Fruit fly (Drosophila melanogaster) whole organism, embryonic: ENCODE data around the gene Jon99Ciii.

Experiments
- C15 ChIP-seq: fragments of 200-800 bp; sonication (Bioruptor generic); IDR thresholded peaks from 3 replicates; pipeline ENCODE4 v1.3.6; 2022; ENCODE audit warnings: missing biosample characterization, missing genetic modification characterization
- CG11504 ChIP-seq: fragments of 200-800 bp; sonication (Bioruptor generic); optimal IDR thresholded peaks from 3 replicates; lab custom pipeline; 2019; ENCODE audit warnings: missing biosample characterization, mild to moderate bottlenecking, missing genetic modification characterization, moderate library complexity
- CG12236 ChIP-seq: fragments of 200-800 bp; sonication (Bioruptor generic); optimal IDR thresholded peaks from 2 replicates; lab custom pipeline; 2016; ENCODE audit warnings: missing biosample characterization, missing genetic modification characterization
- CG12299 ChIP-seq: fragments of 200-800 bp; sonication (Bioruptor generic); optimal IDR thresholded peaks from 2 replicates; lab custom pipeline; 2018; ENCODE audit warnings: missing biosample characterization, mild to moderate bottlenecking, missing genetic modification characterization
- CG13424 ChIP-seq: fragments of 200-800 bp; sonication (Bioruptor generic); optimal IDR thresholded peaks from 2 replicates; lab custom pipeline; 2019; ENCODE audit warnings: missing biosample characterization, mild to moderate bottlenecking, missing genetic modification characterization, moderate library complexity
- CG13624 ChIP-seq: fragments of 200-800 bp; sonication (Bioruptor generic); optimal IDR thresholded peaks from 2 replicates; lab custom pipeline; 2016; ENCODE audit warnings: missing biosample characterization, missing genetic modification characterization
- CG14860 ChIP-seq: fragments of 200-800 bp; sonication (Bioruptor generic); IDR thresholded peaks from 3 replicates; pipeline ENCODE4 v1.3.6; 2022; ENCODE audit warnings: missing biosample characterization, missing genetic modification characterization; ENCODE audit not compliant: partially characterized antibody
- CG15269 ChIP-seq: fragments of 200-800 bp; sonication (Bioruptor generic); optimal IDR thresholded peaks from 2 replicates; lab custom pipeline; 2018; ENCODE audit warnings: missing biosample characterization, mild to moderate bottlenecking, missing genetic modification characterization, moderate library complexity
- CG18262 ChIP-seq: fragments of 200-800 bp; optimal IDR thresholded peaks from 3 replicates; lab custom pipeline; 2019; ENCODE audit warnings: missing biosample characterization, mild to moderate bottlenecking, missing genetic modification characterization, moderate library complexity
- CG31388 ChIP-seq: fragments of 200-800 bp; sonication (Bioruptor generic); optimal IDR thresholded peaks from 2 replicates; lab custom pipeline; 2016; ENCODE audit warnings: missing biosample characterization, missing genetic modification characterization
- CG3281 ChIP-seq: fragments of 200-800 bp; sonication (Bioruptor generic); optimal IDR thresholded peaks from 3 replicates; lab custom pipeline; 2017; ENCODE audit warnings: missing biosample characterization, mild to moderate bottlenecking, missing genetic modification characterization
- CG43689 ChIP-seq: fragments of 200-800 bp; sonication (Bioruptor generic); IDR thresholded peaks from 2 replicates; pipeline ENCODE4 v1.3.6; 2022; ENCODE audit warnings: missing biosample characterization, missing genetic modification characterization
- CG4617 ChIP-seq: fragments of 200-800 bp; sonication (Bioruptor generic); optimal IDR thresholded peaks from 3 replicates; lab custom pipeline; 2016; ENCODE audit warnings: missing biosample characterization, missing genetic modification characterization, borderline replicate concordance
- CG7963 ChIP-seq: fragments of 200-800 bp; sonication (Bioruptor generic); IDR thresholded peaks from 3 replicates; pipeline ENCODE4 v1.3.6; 2022; ENCODE audit warnings: missing biosample characterization, missing genetic modification characterization; ENCODE audit not compliant: partially characterized antibody
- CG9609 ChIP-seq: fragments of 200-800 bp; sonication (Bioruptor generic); optimal IDR thresholded peaks from 3 replicates; lab custom pipeline; 2016; ENCODE audit warnings: missing biosample characterization, missing genetic modification characterization
- Hey ChIP-seq: fragments of 200-800 bp; sonication (Bioruptor generic); optimal IDR thresholded peaks from 3 replicates; lab custom pipeline; 2018; ENCODE audit warnings: missing biosample characterization, mild to moderate bottlenecking, missing genetic modification characterization
- Mad ChIP-seq: fragments of 200-800 bp; sonication (Bioruptor generic); optimal IDR thresholded peaks from 2 replicates; lab custom pipeline; 2016; ENCODE audit warnings: missing biosample characterization, missing genetic modification characterization
- NK7.1 ChIP-seq: fragments of 200-800 bp; sonication (Bioruptor generic); optimal IDR thresholded peaks from 3 replicates; lab custom pipeline; 2016; ENCODE audit warnings: missing biosample characterization, missing genetic modification characterization
- Scr ChIP-seq: fragments of 200-800 bp; sonication (Bioruptor generic); IDR thresholded peaks from 2 replicates; pipeline ENCODE4 v1.3.6; 2022; ENCODE audit warnings: missing biosample characterization, missing genetic modification characterization; ENCODE audit not compliant: partially characterized antibody
- Usf ChIP-seq: fragments of 200-800 bp; sonication (Bioruptor generic); optimal IDR thresholded peaks from 2 replicates; lab custom pipeline; 2017; ENCODE audit warnings: missing genotype, missing biosample characterization, missing genetic modification characterization
- Xrp1 ChIP-seq: fragments of 200-800 bp; sonication (Bioruptor generic); IDR thresholded peaks from 2 replicates; pipeline ENCODE4 v1.3.6; 2022; ENCODE audit warnings: missing biosample characterization, missing genetic modification characterization
- ato ChIP-seq: fragments of 200-800 bp; sonication (Bioruptor generic); IDR thresholded peaks from 2 replicates; pipeline ENCODE4 v1.3.6; 2022; ENCODE audit warnings: missing biosample characterization, missing genetic modification characterization; ENCODE audit not compliant: partially characterized antibody
- bcd ChIP-seq: fragments of 200-800 bp; sonication (Bioruptor generic); optimal IDR thresholded peaks from 2 replicates; lab custom pipeline; 2017; ENCODE audit warnings: missing biosample characterization, mild to moderate bottlenecking, missing genetic modification characterization
- br ChIP-seq: fragments of >200 bp; optimal IDR thresholded peaks from 2 replicates; lab custom pipeline; 2017
- bsh ChIP-seq, 2 experiments: fragments of 200-800 bp; sonication (Bioruptor generic); optimal IDR thresholded peaks; 2 replicates each; lab custom pipeline; 2017 to 2018; ENCODE audit warnings: mild to moderate bottlenecking in 2 of 2, missing biosample characterization in 2 of 2, missing genetic modification characterization in 2 of 2, moderate library complexity in 1 of 2
- chm ChIP-seq: fragments of 200-800 bp; sonication (Bioruptor generic); IDR thresholded peaks from 2 replicates; pipeline ENCODE4 v1.3.6; 2022; ENCODE audit warnings: missing biosample characterization, missing genetic modification characterization
- exex ChIP-seq: fragments of 200-800 bp; sonication (Bioruptor generic); optimal IDR thresholded peaks from 4 replicates; lab custom pipeline; 2018; ENCODE audit warnings: missing biosample characterization, mild to moderate bottlenecking, missing genetic modification characterization, moderate library complexity
- fd3F ChIP-seq: fragments of 200-800 bp; sonication (Bioruptor generic); optimal IDR thresholded peaks from 2 replicates; lab custom pipeline; 2018; ENCODE audit warnings: missing biosample characterization, mild to moderate bottlenecking, missing genetic modification characterization, moderate library complexity
- kni ChIP-seq: fragments of 200-800 bp; sonication (Bioruptor generic); optimal IDR thresholded peaks from 3 replicates; lab custom pipeline; 2017; ENCODE audit warnings: mild to moderate bottlenecking, missing biosample characterization, missing genetic modification reagents, missing genetic modification characterization
- maf-S ChIP-seq: fragments of 200-800 bp; sonication (Bioruptor generic); optimal IDR thresholded peaks from 2 replicates; lab custom pipeline; 2016; ENCODE audit warnings: missing biosample characterization, missing genetic modification characterization
- nerfin-2 ChIP-seq: fragments of 200-800 bp; sonication (Bioruptor generic); IDR thresholded peaks from 2 replicates; pipeline ENCODE4 v1.3.6; 2022; ENCODE audit warnings: missing biosample characterization, missing genetic modification characterization; ENCODE audit not compliant: partially characterized antibody
- sens-2 ChIP-seq: fragments of 200-800 bp; sonication (Bioruptor generic); IDR thresholded peaks from 2 replicates; pipeline ENCODE4 v1.3.6; 2022; ENCODE audit warnings: missing biosample characterization, missing genetic modification characterization
- so ChIP-seq: fragments of 200-800 bp; sonication (Bioruptor generic); IDR thresholded peaks from 3 replicates; pipeline ENCODE4 v1.3.6; 2022; ENCODE audit warnings: missing biosample characterization, missing genetic modification characterization
- sug ChIP-seq: fragments of 200-800 bp; optimal IDR thresholded peaks from 2 replicates; lab custom pipeline; 2019; ENCODE audit warnings: missing biosample characterization, mild to moderate bottlenecking, missing genetic modification characterization, moderate library complexity

Gene Jon99Ciii

DNA sequence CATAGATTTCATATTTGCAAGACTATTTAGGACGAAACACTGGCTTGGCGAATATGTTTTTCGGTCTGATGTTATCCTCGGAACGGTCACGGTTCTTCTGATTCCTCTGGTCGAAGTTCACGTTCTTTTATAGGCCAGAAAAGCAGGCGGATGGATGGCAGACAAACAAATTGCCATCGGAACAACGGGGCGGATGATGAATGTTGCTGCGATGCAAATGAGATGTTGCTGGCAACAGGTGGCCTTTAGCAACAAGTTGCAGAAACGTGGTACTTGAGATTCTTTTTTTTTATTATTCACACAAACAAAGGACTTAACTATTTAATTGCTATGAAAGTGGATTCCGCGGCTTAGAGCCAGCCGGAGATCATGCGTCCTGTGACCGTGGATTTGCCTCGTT, 7.8 kb upstream of the Jon99Ciii start, which contains the start of gene Capa:
Capa (minus strand) TSS at position 101 of the 400 bp plus-strand sequence.
- TF ChIP-seq CG3281 (no peak), CG7963 (GFP tag; lab: Robert Waterston, UW) (no peak), nerfin-2 (no peak), CG11504 (tag; lab: Kevin White, UChicago) (peak; percentile 80), chm (GFP tag; lab: Robert Waterston, UW) (no peak), CG13424 (tag; lab: Kevin White, UChicago) (no peak)
- TF ChIP-seq, all 482 proteins: peak for 1

DNA sequence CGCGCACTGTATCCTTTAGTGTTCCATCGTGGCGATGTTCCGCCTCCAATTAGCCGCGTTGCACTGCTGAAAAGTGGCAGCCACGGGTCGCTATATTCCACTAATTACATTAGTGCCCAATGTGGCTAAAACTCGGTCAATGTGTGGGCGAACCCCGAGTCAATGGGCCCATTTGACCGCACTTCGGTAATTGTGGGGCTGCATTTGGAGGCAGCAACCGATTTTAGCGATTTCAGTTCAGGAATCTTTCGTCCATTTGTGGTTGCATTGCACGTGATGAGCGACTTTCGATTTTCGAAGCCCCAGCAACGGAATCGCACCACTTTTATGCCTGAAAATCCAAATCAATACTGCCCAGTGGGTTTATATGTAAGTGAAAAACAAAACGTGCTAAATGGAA, 1.8 kb upstream of the Jon99Ciii start, which contains the start of gene trp:
trp (minus strand) TSS at position 101 of the 400 bp plus-strand sequence.
- TF ChIP-seq CG12236 (GFP tag; lab: Kevin White, UChicago): no peak
- no peak for TF ChIP-seq CG18262 (tag; lab: Kevin White, UChicago)
- no peak for TF ChIP-seq so (GFP tag; lab: Robert Waterston, UW)

DNA sequence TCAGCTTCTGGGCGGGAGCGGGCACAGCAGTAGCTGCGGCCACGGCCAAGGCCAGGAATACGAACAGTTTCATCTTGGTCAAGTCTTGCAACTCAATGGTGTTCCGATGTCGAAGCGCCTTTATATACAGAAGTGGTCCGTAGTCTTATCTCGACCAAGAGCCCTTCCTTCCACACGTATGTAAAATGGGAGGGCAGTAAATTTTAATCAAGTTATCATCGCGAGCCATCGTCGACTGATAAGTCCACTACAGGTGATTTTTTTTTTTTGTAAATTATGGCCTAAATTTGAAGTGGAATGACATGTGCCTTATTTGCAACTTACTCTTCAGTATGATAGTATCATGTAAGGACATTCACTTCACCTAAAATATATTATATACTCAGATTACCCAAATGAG, 2.5 kb downstream of the Jon99Ciii start, which contains the start of gene Jon99Cii:
Jon99Cii (minus strand) TSS at position 101 of the 400 bp plus-strand sequence.
- TF ChIP-seq exex (tag; lab: Kevin White, UChicago) (peak; percentile 28), C15 (GFP tag; lab: Robert Waterston, UW) (peak; percentile 41; the same call in 1 of the 3 replicates), CG14860 (GFP tag; lab: Robert Waterston, UW) (0 out of 3 replicates have a peak, but pooled peaks have one; percentile 20)
- TF ChIP-seq, all 482 proteins: peak for 3; not testable (repeated sequence) for 479

DNA sequence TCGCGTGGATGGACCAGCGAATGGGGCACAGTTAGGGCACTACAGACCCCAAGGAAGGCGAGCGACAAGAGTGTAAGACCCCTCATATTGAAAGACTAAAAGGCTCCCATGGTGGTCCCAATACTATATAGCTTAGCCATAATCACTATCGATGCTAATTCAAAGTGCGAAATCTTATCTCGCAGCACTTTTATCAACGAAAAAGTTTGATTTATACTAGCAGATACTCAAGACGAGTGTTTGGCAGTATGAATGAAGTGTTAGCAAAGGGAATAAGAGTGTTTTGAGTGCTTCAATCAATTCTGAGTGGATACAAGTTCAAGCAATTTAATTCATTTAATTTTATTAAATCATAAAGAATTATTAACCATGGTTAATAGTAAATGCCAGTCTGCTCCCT, 4.1 kb downstream of the Jon99Ciii start, which contains the start of gene Jon99Ci:
Jon99Ci (minus strand) TSS at position 101 of the 400 bp plus-strand sequence.
- TF ChIP-seq bsh (GFP tag; optimal IDR thresholded peaks at IDR 0.05; lab: Kevin White, UChicago) (no peak), CG13624 (GFP tag; lab: Kevin White, UChicago) (no peak), CG12299 (tag; lab: Kevin White, UChicago) (no peak), sug (tag; lab: Kevin White, UChicago) (peak; percentile 66), exex (tag; lab: Kevin White, UChicago) (peak; percentile 45)
- TF ChIP-seq, all 482 proteins: peak for 2

DNA sequence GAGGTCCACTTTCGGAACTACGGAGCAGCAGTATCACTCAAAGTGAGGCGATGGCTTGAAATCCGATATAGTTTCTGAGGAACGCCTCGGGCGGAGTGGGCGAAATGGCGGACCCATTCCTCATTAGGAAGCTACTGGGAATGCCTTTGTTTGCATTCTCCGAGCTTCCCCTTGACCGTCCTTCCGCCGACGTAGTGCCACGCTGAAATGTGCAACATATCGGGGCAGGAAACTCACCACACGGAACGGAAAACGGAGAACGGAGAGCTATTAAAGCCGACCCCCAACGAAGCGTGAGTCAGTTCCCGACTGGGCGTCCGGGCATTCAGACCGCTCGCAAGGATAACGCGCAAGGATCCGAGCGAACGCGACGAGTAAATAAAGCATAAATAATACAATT, 4.9 kb downstream of the Jon99Ciii start, which contains the start of gene CG15522:
CG15522 (plus strand) TSS at position 301 of the 400 bp plus-strand sequence.
- no peak for TF ChIP-seq Scr
- no peak for TF ChIP-seq CG43689
- TF ChIP-seq maf-S (GFP tag; lab: Kevin White, UChicago): no peak
- TF ChIP-seq CG31388 (GFP tag; lab: Kevin White, UChicago): no peak
- no peak for TF ChIP-seq kni (GFP tag; lab: Kevin White, UChicago)
- no peak for TF ChIP-seq NK7.1 (GFP tag; lab: Kevin White, UChicago)
- no peak for TF ChIP-seq fd3F (GFP tag; lab: Kevin White, UChicago)

DNA sequence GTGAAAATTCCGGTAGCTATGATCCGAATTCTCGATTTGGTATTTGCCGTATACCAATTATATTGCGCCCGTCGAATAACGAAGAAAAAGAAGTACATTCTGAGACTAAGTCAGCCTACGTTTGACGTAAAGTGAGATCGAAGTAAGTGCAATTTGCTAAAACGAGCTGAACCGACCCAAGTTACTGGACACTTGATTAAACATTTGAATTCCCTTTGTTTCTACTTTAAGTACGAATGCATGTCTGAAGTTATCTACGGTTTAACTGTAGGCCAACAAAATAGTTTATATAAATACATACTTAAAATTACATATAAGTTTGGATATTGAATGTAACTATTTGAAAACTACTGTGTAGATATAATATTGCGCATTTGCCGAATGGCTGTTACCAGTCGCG, 8.3 kb downstream of the Jon99Ciii start, which contains the start of gene alpha-Man-Ic:
alpha-Man-Ic (minus strand) TSS at position 101 of the 400 bp plus-strand sequence.
- no peak for TF ChIP-seq bcd
- TF ChIP-seq Xrp1: no peak
- TF ChIP-seq Usf (GFP tag; lab: Kevin White, UChicago): no peak
- no peak for TF ChIP-seq ato (GFP tag; lab: Robert Waterston, UW)
- TF ChIP-seq CG9609 (GFP tag; lab: Kevin White, UChicago): no peak
- no peak for TF ChIP-seq sens-2 (GFP tag; lab: Robert Waterston, UW)
- no peak for TF ChIP-seq Mad (GFP tag; lab: Kevin White, UChicago)
- TF ChIP-seq Hey (tag; lab: Kevin White, UChicago): no peak
- no peak for TF ChIP-seq kni (GFP tag; lab: Kevin White, UChicago)
- TF ChIP-seq CG15269 (tag; lab: Kevin White, UChicago): no peak
- TF ChIP-seq CG4617: no peak
- no peak for TF ChIP-seq br (lab: Kevin White, UChicago)
